Worm (Caenorhabditis elegans) whole organism, young adult: ENCODE data around the gene fozi-1.
A peak's percentile ranks its signal among the peaks of the same experiment; 100 is the strongest.

Source experiments
- F23B12.7 ChIP-seq: sonication (generic microtip); optimal IDR thresholded peaks from 2 replicates; lab custom pipeline; 2017; ENCODE audit warnings: missing genetic modification characterization, mild to moderate bottlenecking, missing compliant biosample characterization, antibody characterized with exemption, moderate library complexity; ENCODE audit not compliant: insufficient read depth
- F37B4.10 ChIP-seq: fragments of 200-800 bp; sonication (Bioruptor generic); IDR thresholded peaks from 2 replicates; pipeline ENCODE4 v1.3.6; 2022; ENCODE audit warnings: missing genetic modification characterization, missing compliant biosample characterization
- F52B5.7 ChIP-seq: sonication (generic microtip); optimal IDR thresholded peaks from 2 replicates; lab custom pipeline; 2016; ENCODE audit warnings: mild to moderate bottlenecking, missing genetic modification characterization, missing compliant biosample characterization
- K11D2.4 ChIP-seq: fragments of 200-800 bp; sonication (Bioruptor generic); IDR thresholded peaks from 2 replicates; pipeline ENCODE4 v1.3.6; 2022; ENCODE audit warnings: missing genetic modification reagents, missing genetic modification characterization, missing compliant biosample characterization
- T07F8.4 ChIP-seq: sonication (generic microtip); optimal IDR thresholded peaks from 2 replicates; lab custom pipeline; 2016; ENCODE audit warnings: mild to moderate bottlenecking, missing genetic modification characterization, moderate library complexity, missing compliant biosample characterization
- Y53G8AR.9 ChIP-seq: fragments of 200-800 bp; sonication (Bioruptor generic); conservative IDR thresholded peaks from 2 replicates; pipeline ENCODE4 v1.3.6; 2022; ENCODE audit warnings: missing genetic modification reagents, missing genetic modification characterization, missing compliant biosample characterization
- Y79H2A.3 ChIP-seq: fragments of 200-800 bp; sonication (Bioruptor generic); conservative IDR thresholded peaks from 2 replicates; pipeline ENCODE4 v1.3.6; 2022; ENCODE audit warnings: missing genetic modification reagents, missing genetic modification characterization, missing compliant biosample characterization
- athp-1 ChIP-seq: sonication (generic microtip); optimal IDR thresholded peaks from 2 replicates; lab custom pipeline; 2017; ENCODE audit warnings: mild to moderate bottlenecking, missing genetic modification characterization, missing compliant biosample characterization
- attf-6 ChIP-seq: fragments of 200-800 bp; sonication (Bioruptor generic); IDR thresholded peaks from 2 replicates; pipeline ENCODE4 v1.3.6; 2022; ENCODE audit warnings: missing genetic modification reagents, missing genetic modification characterization, missing compliant biosample characterization
- bed-1 ChIP-seq: fragments of 200-800 bp; sonication (Bioruptor generic); IDR thresholded peaks from 2 replicates; pipeline ENCODE4 v1.3.6; 2022; ENCODE audit warnings: missing genetic modification reagents, missing genetic modification characterization, missing compliant biosample characterization
- ceh-58 ChIP-seq: fragments of 200-800 bp; sonication (Bioruptor generic); IDR thresholded peaks from 2 replicates; pipeline ENCODE4 v1.3.6; 2022; ENCODE audit warnings: missing genetic modification characterization, missing compliant biosample characterization
- ceh-91 ChIP-seq: fragments of 200-800 bp; sonication (Bioruptor generic); IDR thresholded peaks from 2 replicates; pipeline ENCODE4 v1.3.6; 2022; ENCODE audit warnings: missing genetic modification reagents, missing genetic modification characterization, missing compliant biosample characterization
- hlh-12 ChIP-seq: sonication (generic microtip); optimal IDR thresholded peaks from 2 replicates; lab custom pipeline; 2016; ENCODE audit warnings: missing genetic modification characterization, missing compliant biosample characterization
- hsf-1 ChIP-seq: fragments of 200-800 bp; sonication (Bioruptor generic); IDR thresholded peaks from 2 replicates; pipeline ENCODE4 v1.3.6; 2022; ENCODE audit warnings: missing genetic modification reagents, missing genetic modification characterization, missing compliant biosample characterization
- let-526 ChIP-seq: fragments of 200-800 bp; sonication (Bioruptor generic); IDR thresholded peaks from 2 replicates; pipeline ENCODE4 v1.3.6; 2022; ENCODE audit warnings: missing genetic modification reagents, missing genetic modification characterization, missing compliant biosample characterization
- let-607 ChIP-seq, 2 experiments: fragments of 200-800 bp in 1 of 2; sonication (Bioruptor generic) in 1 of 2; sonication (generic microtip) in 1 of 2; optimal IDR thresholded peaks; 2 replicates each; lab custom pipeline; 2016 to 2018; ENCODE audit warnings: mild to moderate bottlenecking in 2 of 2, missing compliant biosample characterization in 2 of 2, missing genetic modification characterization in 2 of 2, moderate library complexity in 2 of 2, missing genotype in 1 of 2
- lir-1 ChIP-seq: fragments of 200-800 bp; sonication (Bioruptor generic); conservative IDR thresholded peaks from 2 replicates; pipeline ENCODE4 v1.3.6; 2022; ENCODE audit warnings: missing genetic modification reagents, missing genetic modification characterization, missing compliant biosample characterization
- lsl-1 ChIP-seq: fragments of 200-800 bp; sonication (Bioruptor generic); optimal IDR thresholded peaks from 2 replicates; lab custom pipeline; 2018; ENCODE audit warnings: mild to moderate bottlenecking, missing genetic modification characterization, moderate library complexity, missing compliant biosample characterization
- mcd-1 ChIP-seq: fragments of 200-800 bp; sonication (Bioruptor generic); IDR thresholded peaks from 2 replicates; pipeline ENCODE4 v1.3.6; 2022; ENCODE audit warnings: missing genetic modification reagents, missing genetic modification characterization, missing compliant biosample characterization
- nfya-1 ChIP-seq: sonication (generic microtip); optimal IDR thresholded peaks from 2 replicates; lab custom pipeline; 2017; ENCODE audit warnings: antibody characterized with exemption, missing compliant biosample characterization, missing genetic modification characterization, borderline replicate concordance; ENCODE audit not compliant: insufficient read depth
- nhr-179 ChIP-seq: sonication (generic microtip); optimal IDR thresholded peaks from 2 replicates; lab custom pipeline; 2016; ENCODE audit warnings: mild to moderate bottlenecking, missing genetic modification characterization, missing compliant biosample characterization
- nhr-27 ChIP-seq: fragments of 200-800 bp; sonication (Bioruptor generic); optimal IDR thresholded peaks from 2 replicates; lab custom pipeline; 2018; ENCODE audit warnings: mild to moderate bottlenecking, missing genetic modification characterization, moderate library complexity, missing compliant biosample characterization
- nhr-80 ChIP-seq: sonication (generic microtip); optimal IDR thresholded peaks from 2 replicates; lab custom pipeline; 2016; ENCODE audit warnings: missing genetic modification characterization, missing compliant biosample characterization
- nhr-90 ChIP-seq: sonication (generic microtip); optimal IDR thresholded peaks from 2 replicates; lab custom pipeline; 2016; ENCODE audit warnings: missing genotype, mild to moderate bottlenecking, missing genetic modification characterization, missing compliant biosample characterization
- rec-8 ChIP-seq, 2 experiments: sonication (generic microtip); optimal IDR thresholded peaks; 2 replicates each; lab custom pipeline; 2016; ENCODE audit warnings: mild to moderate bottlenecking in 2 of 2, missing genetic modification characterization in 2 of 2, missing genetic modification reagents in 2 of 2, missing genotype in 2 of 2, missing biosample characterization in 1 of 2, missing compliant biosample characterization in 1 of 2, moderate library complexity in 1 of 2
- sea-2 ChIP-seq: fragments of 200-800 bp; sonication (Bioruptor generic); IDR thresholded peaks from 2 replicates; pipeline ENCODE4 v1.3.6; 2022; ENCODE audit warnings: missing genetic modification characterization, missing compliant biosample characterization
- snpc-3.4 ChIP-seq: sonication (generic microtip); optimal IDR thresholded peaks from 2 replicates; lab custom pipeline; 2017; ENCODE audit warnings: missing genetic modification characterization, mild to moderate bottlenecking, missing compliant biosample characterization, antibody characterized with exemption, moderate library complexity, missing genotype, missing genetic modification reagents
- unc-62 ChIP-seq: fragments of 150-350 bp; optimal IDR thresholded peaks from 2 replicates; lab custom pipeline; 2014; ENCODE audit warnings: missing biosample characterization, missing genetic modification reagents, missing genetic modification characterization
- ztf-25 ChIP-seq: fragments of 200-800 bp; sonication (Bioruptor generic); IDR thresholded peaks from 2 replicates; pipeline ENCODE4 v1.3.6; 2022; ENCODE audit warnings: missing genetic modification reagents, missing genetic modification characterization, missing compliant biosample characterization

Gene fozi-1

DNA sequence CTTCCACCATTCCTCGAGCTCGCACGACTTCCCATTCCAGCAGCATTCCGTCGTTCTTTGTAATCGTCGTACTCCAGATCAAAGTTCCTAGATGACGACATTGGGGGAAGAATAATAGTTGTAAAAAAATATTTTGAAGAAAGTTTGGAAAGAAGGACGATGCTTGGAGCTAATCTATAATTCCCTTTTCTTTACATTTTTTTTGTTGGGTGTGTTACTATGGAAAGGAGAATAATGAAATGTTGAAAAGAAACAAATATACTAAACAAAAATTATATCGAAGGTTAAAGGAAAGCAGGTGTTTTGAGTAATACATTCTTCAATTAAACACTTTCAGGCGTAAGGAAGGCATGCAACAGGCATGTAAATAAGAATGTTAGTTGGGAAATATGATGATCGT is 47.7 kb downstream of the fozi-1 start, which contains the start of gene C40H1.3:
Gene C40H1.3 (minus strand): TSS at position 101 of the 400 bp plus-strand sequence.
- TF ChIP-seq F37B4.10 (GFP tag; lab: Robert Waterston, UW) = no peak
- no peak for TF ChIP-seq lir-1 (GFP tag; lab: Robert Waterston, UW)
- no peak for TF ChIP-seq hsf-1
- TF ChIP-seq K11D2.4 (GFP tag; lab: Robert Waterston, UW) = no peak
- no peak for TF ChIP-seq F52B5.7 (tag; lab: Kevin White, UChicago)
- TF ChIP-seq ceh-91 (GFP tag; lab: Robert Waterston, UW) = no peak
- TF ChIP-seq, all 124 proteins: peak for 0

- TF ChIP-seq nhr-27 (tag; lab: Kevin White, UChicago) (no peak), mcd-1 (no peak), rec-8 (tag; optimal IDR thresholded peaks at IDR 0.05; lab: Kevin White, UChicago) (no peak), ztf-25 (GFP tag; lab: Robert Waterston, UW) (no peak), K11D2.4 (GFP tag; lab: Robert Waterston, UW) (no peak), nfya-1 (tag; lab: Kevin White, UChicago) (no peak), attf-6 (GFP tag; lab: Robert Waterston, UW) (no peak), sea-2 (GFP tag; lab: Robert Waterston, UW) (no peak), hlh-12 (tag; lab: Kevin White, UChicago) (no peak), ceh-58 (GFP tag; lab: Robert Waterston, UW) (no peak), F23B12.7 (tag; lab: Kevin White, UChicago) (no peak), Y53G8AR.9 (GFP tag; lab: Robert Waterston, UW) (no peak), snpc-3.4 (tag; lab: Kevin White, UChicago) (no peak), unc-62 (no peak)
- TF ChIP-seq, all 124 proteins: peak for 0
Observed at ce11 chrIII:9329790-9330366, 48.3 kb downstream of the fozi-1 start, which contains the start of gene ttr-5. Gene ttr-5, plus strand, starts transcription at chrIII:9330316.

DNA sequence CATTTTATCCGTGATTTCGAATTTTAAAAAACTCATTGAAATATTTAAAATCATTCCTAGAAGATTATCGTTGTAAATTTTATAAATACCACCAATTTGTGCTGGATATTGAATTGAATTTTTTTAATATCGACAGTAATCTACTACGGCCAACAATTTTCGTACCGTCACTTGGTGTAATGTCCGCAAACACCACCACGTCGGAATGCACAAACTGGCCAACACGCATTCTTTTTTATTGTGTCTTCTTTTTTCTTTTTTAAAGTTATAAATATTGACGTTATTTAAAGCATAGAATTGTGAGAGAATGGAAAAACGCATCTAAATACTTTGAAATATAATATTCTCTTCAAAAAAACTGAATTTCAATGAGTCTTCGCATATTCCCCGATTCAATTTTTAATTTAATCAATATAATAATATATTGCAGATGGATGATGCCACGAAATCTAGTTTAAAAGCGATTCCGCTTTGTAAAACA is 49.5 kb downstream of the fozi-1 start, which contains the start of gene ufc-1:
Gene ufc-1 (plus strand): TSS at position 431 of the 481 bp plus-strand sequence.
- TF ChIP-seq nhr-90 (tag; lab: Kevin White, UChicago) (no peak), nhr-179 (tag; lab: Kevin White, UChicago) (no peak), let-526 (GFP tag; lab: Robert Waterston, UW) (no peak), let-607 (tag; optimal IDR thresholded peaks at IDR 0.05; lab: Kevin White, UChicago) (peak; percentile 52 to 86), nhr-80 (tag; lab: Kevin White, UChicago) (no peak), lsl-1 (GFP tag; lab: Kevin White, UChicago) (peak; percentile 20)

- no peak for TF ChIP-seq Y79H2A.3 (GFP tag; lab: Robert Waterston, UW)
- TF ChIP-seq T07F8.4 = no peak
Observed at ce11 chrIII:9334174-9334573, 52.6 kb downstream of the fozi-1 start, which contains the start of gene elo-4. Gene elo-4, minus strand, starts transcription at chrIII:9334274.

DNA sequence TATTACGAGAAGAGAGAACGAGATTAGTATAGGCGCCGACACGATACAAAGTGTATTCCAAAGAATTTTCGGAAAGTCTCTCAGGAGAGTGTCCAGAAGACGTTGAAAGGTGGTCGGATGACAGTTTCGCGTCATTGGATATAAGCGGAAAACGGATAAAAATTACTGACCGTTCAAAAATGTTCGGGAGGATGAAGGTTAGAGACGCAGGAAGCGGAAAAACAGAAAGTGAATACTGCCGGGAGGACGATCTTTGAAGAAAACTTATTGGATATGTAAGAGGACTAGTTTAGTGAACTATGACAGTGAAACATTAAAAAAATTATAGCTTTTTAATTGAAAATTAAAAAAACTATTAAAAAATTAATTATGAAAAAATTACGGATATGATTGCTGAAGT is 53.5 kb downstream of the fozi-1 start:
- TF ChIP-seq T07F8.4 (no peak), athp-1 (tag; lab: Kevin White, UChicago) (no peak), bed-1 (GFP tag; lab: Robert Waterston, UW) (no peak), let-526 (GFP tag; lab: Robert Waterston, UW) (no peak)
